Worm (Caenorhabditis elegans) whole organism, late embryonic: ENCODE data around the gene trp-2.

Source experiments
- C38D4.7 ChIP-seq: fragments of 200-800 bp; sonication (Bioruptor generic); optimal IDR thresholded peaks from 2 replicates; lab custom pipeline; 2018; ENCODE audit warnings: mild to moderate bottlenecking, missing genetic modification characterization, moderate library complexity, missing compliant biosample characterization
- T23F11.4 ChIP-seq: fragments of 200-800 bp; sonication (Bioruptor generic); optimal IDR thresholded peaks from 2 replicates; lab custom pipeline; 2018; ENCODE audit warnings: mild to moderate bottlenecking, missing genetic modification characterization, missing compliant biosample characterization
- ceh-48 ChIP-seq: sonication (generic microtip); optimal IDR thresholded peaks from 2 replicates; lab custom pipeline; 2016; ENCODE audit warnings: missing genetic modification characterization, inconsistent platforms, missing compliant biosample characterization
- dmd-4 ChIP-seq: sonication (generic microtip); optimal IDR thresholded peaks from 2 replicates; lab custom pipeline; 2016; ENCODE audit warnings: borderline replicate concordance, missing genetic modification characterization, missing compliant biosample characterization
- nhr-11 ChIP-seq: fragments of 150-350 bp; optimal IDR thresholded peaks from 2 replicates; lab custom pipeline; 2014; ENCODE audit warnings: missing biosample characterization, missing genetic modification characterization
- pat-9 ChIP-seq: fragments of 200-800 bp; sonication (Bioruptor generic); optimal IDR thresholded peaks from 2 replicates; lab custom pipeline; 2018; ENCODE audit warnings: mild to moderate bottlenecking, missing genetic modification characterization, moderate library complexity, missing compliant biosample characterization
- rnt-1 ChIP-seq: sonication (generic microtip); optimal IDR thresholded peaks from 2 replicates; lab custom pipeline; 2016; ENCODE audit warnings: missing genetic modification characterization, missing compliant biosample characterization
- unc-55 ChIP-seq: sonication (generic microtip); optimal IDR thresholded peaks from 2 replicates; lab custom pipeline; 2017; ENCODE audit warnings: missing biosample characterization, missing genetic modification reagents, missing genetic modification characterization

DNA sequence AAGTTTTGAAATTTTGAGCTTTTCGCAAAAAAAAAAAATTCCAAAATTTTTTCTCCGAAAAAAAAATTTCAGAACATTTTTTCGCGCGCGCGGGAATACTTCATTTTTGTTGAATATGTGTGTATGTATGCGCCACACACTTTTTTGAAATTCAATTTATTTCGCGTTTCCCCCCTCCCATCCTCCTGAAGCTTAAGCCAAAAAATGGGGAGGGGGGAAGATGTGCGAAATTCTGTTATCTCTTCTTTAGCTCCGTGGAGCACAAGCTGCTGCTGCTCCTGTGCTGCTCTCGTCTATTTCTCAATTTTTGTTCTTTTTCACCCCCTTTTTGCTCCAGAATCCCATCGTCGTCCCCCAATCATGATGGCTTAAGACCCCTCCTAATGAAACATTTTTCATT lies 2.1 kb upstream of the trp-2 start:
- TF ChIP-seq ceh-48 (tag; lab: Kevin White, UChicago) (no peak), unc-55 (GFP tag; lab: Kevin White, UChicago) (no peak), nhr-11 (tag; lab: Kevin White, UChicago) (no peak), rnt-1 (tag; lab: Kevin White, UChicago) (no peak), T23F11.4 (GFP tag; lab: Kevin White, UChicago) (no peak), pat-9 (tag; lab: Kevin White, UChicago) (no peak), C38D4.7 (GFP tag; lab: Kevin White, UChicago) (no peak), dmd-4 (tag; lab: Kevin White, UChicago) (no peak)
